Worm (Caenorhabditis elegans) whole organism, early embryonic: ENCODE results near the gene fbxa-38.

Source experiments
- B0310.2 ChIP-seq: sonication (generic microtip); optimal IDR thresholded peaks from 2 replicates; lab custom pipeline; 2016; ENCODE audit warnings: mild to moderate bottlenecking, missing genetic modification characterization, missing compliant biosample characterization
- F13C5.2 ChIP-seq: sonication (generic microtip); optimal IDR thresholded peaks from 2 replicates; lab custom pipeline; 2017; ENCODE audit warnings: mild to moderate bottlenecking, missing genetic modification characterization, inconsistent platforms, missing compliant biosample characterization
- aly-1 ChIP-seq: sonication (generic microtip); optimal IDR thresholded peaks from 2 replicates; lab custom pipeline; 2016; ENCODE audit warnings: missing genetic modification characterization, missing compliant biosample characterization
- ama-1 ChIP-seq: fragments of 150-350 bp; optimal IDR thresholded peaks from 2 replicates; lab custom pipeline; 2014
- ceh-13 ChIP-seq: fragments of 200-800 bp; sonication (Bioruptor generic); optimal IDR thresholded peaks from 2 replicates; lab custom pipeline; 2018; ENCODE audit warnings: mild to moderate bottlenecking, missing genetic modification characterization, missing compliant biosample characterization
- flt-1 ChIP-seq: fragments of 200-800 bp; sonication (Bioruptor generic); IDR thresholded peaks from 2 replicates; pipeline ENCODE4 v1.3.6; 2022; ENCODE audit warnings: missing genetic modification characterization, missing compliant biosample characterization
- hmg-4 ChIP-seq: fragments of 200-800 bp; sonication (Bioruptor generic); optimal IDR thresholded peaks from 2 replicates; lab custom pipeline; 2018; ENCODE audit warnings: mild to moderate bottlenecking, missing genetic modification characterization, missing compliant biosample characterization
- hnd-1 ChIP-seq: sonication (generic microtip); optimal IDR thresholded peaks from 2 replicates; lab custom pipeline; 2016; ENCODE audit warnings: missing genetic modification characterization, missing compliant biosample characterization
- pes-1 ChIP-seq: fragments of 200-800 bp; sonication (Bioruptor generic); IDR thresholded peaks from 2 replicates; pipeline ENCODE4 v1.3.6; 2022; ENCODE audit warnings: missing genetic modification reagents, missing genetic modification characterization, missing compliant biosample characterization
- scrt-1 ChIP-seq: fragments of 200-800 bp; sonication (Bioruptor generic); IDR thresholded peaks from 2 replicates; pipeline ENCODE4 v1.3.6; 2022; ENCODE audit warnings: missing genetic modification characterization, missing compliant biosample characterization
- sea-1 ChIP-seq: fragments of 200-800 bp; sonication (Bioruptor generic); conservative IDR thresholded peaks from 2 replicates; pipeline ENCODE4 v1.3.6; 2022; ENCODE audit warnings: missing genetic modification characterization, missing compliant biosample characterization
- tbx-37 ChIP-seq: fragments of 200-800 bp; sonication (Bioruptor generic); conservative IDR thresholded peaks from 2 replicates; pipeline ENCODE4 v1.3.6; 2022; ENCODE audit warnings: missing genetic modification reagents, missing genetic modification characterization, missing compliant biosample characterization

- TF ChIP-seq pes-1 (GFP tag; lab: Robert Waterston, UW): no peak
- no peak for TF ChIP-seq sea-1 (GFP tag; lab: Robert Waterston, UW)
- no peak for TF ChIP-seq ceh-13
- no peak for TF ChIP-seq ama-1
- TF ChIP-seq aly-1 (tag; lab: Kevin White, UChicago): no peak
- no peak for TF ChIP-seq hmg-4 (GFP tag; lab: Kevin White, UChicago)
- no peak for TF ChIP-seq flt-1
- no peak for TF ChIP-seq hnd-1 (tag; lab: Kevin White, UChicago)
- no peak for TF ChIP-seq B0310.2 (tag; lab: Kevin White, UChicago)
- TF ChIP-seq scrt-1 (GFP tag; lab: Robert Waterston, UW): no peak
- TF ChIP-seq F13C5.2 (tag; lab: Kevin White, UChicago): no peak
- no peak for TF ChIP-seq tbx-37
Observed at ce11 chrIII:2227407-2227806, 2.9 kb downstream of the fbxa-38 start, which contains the start of gene fbxa-62.
